Worm (Caenorhabditis elegans): ENCODE results near the gene nipa-1.

- TF ChIP-seq ceh-82 (tag; optimal IDR thresholded peaks at IDR 0.05): no peak
- no peak for TF ChIP-seq ama-1 (optimal IDR thresholded peaks at IDR 0.05)
- TF ChIP-seq ztf-11 (tag; optimal IDR thresholded peaks at IDR 0.05): no peak
- TF ChIP-seq elt-3 (tag; optimal IDR thresholded peaks at IDR 0.05): no peak
- TF ChIP-seq lin-13 (GFP tag; optimal IDR thresholded peaks at IDR 0.05): no peak
- no peak for TF ChIP-seq nhr-12 (tag; optimal IDR thresholded peaks at IDR 0.05)
- TF ChIP-seq fos-1 (tag; optimal IDR thresholded peaks at IDR 0.05): no peak
- TF ChIP-seq nhr-6 (tag; optimal IDR thresholded peaks at IDR 0.05): no peak
- no peak for TF ChIP-seq ztf-4 (tag; optimal IDR thresholded peaks at IDR 0.05)
- no peak for TF ChIP-seq nhr-11 (tag; optimal IDR thresholded peaks at IDR 0.05)
- TF ChIP-seq elt-1 (tag; optimal IDR thresholded peaks at IDR 0.05): no peak
Observed at ce11 chrIII:3111534-3111933, 15.4 kb downstream of the nipa-1 start.
